Worm (Caenorhabditis elegans): Measurements from ENCODE around the gene col-2.

Gene col-2

DNA sequence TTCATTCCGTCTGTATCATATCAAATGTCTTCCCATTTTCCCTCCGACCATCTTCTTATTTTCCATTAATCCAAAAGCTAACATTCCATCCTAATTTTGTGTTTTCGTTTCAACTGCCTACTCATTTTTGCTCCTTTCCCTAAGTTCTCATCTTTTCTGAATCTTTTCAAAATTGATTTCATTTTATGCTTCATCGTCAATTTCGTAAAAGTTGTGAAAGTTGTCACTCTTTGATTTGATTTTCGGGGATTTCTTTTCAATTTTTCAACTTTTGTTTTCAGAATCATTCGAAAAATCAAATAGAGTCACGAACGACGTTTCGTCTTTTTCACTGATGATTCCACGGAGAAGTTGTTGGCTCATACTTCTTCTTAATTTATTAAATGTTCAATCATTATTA is 17.7 kb downstream of the col-2 start, which contains the start of gene cwn-2:
Gene cwn-2 (plus strand): TSS at position 276 of the 400 bp plus-strand sequence.
- TF ChIP-seq ceh-36 (tag; optimal IDR thresholded peaks at IDR 0.05) (no peak), scrt-1 (GFP tag; IDR thresholded peaks at IDR 0.05) (no peak), tbx-37 (GFP tag; conservative IDR thresholded peaks at IDR 0.05) (no peak), pes-1 (GFP tag; IDR thresholded peaks at IDR 0.05) (no peak), flt-1 (GFP tag; IDR thresholded peaks at IDR 0.05) (no peak), ceh-13 (GFP tag; optimal IDR thresholded peaks at IDR 0.05) (no peak), tbx-11 (GFP tag; IDR thresholded peaks at IDR 0.05) (no peak), hmg-4 (GFP tag; optimal IDR thresholded peaks at IDR 0.05) (no peak), F13C5.2 (tag; optimal IDR thresholded peaks at IDR 0.05) (no peak)

DNA sequence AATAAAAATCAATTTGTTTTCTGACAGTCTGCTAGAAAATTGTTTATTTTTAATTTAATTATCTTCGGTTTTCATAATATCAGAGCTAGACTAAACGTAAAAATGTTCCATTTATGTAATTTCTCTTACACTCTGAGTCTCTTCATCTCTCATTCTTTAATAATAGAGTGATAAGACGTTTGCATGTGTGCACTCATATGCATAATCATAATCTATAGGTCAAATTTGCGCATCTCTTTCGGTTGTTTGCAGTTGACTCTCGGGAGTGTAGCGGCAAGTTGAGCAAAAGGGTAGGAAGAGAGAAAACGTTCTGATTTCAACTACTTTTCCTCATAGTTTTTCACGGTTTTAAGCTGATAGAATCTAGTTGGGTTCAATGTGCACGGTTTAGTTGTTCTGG is 18.8 kb downstream of the col-2 start:
- TF ChIP-seq aly-1 (tag; optimal IDR thresholded peaks at IDR 0.05): no peak
- TF ChIP-seq tra-4 (tag; optimal IDR thresholded peaks at IDR 0.05): no peak
- TF ChIP-seq tbx-11 (GFP tag; IDR thresholded peaks at IDR 0.05): no peak
- TF ChIP-seq sea-1 (GFP tag; conservative IDR thresholded peaks at IDR 0.05): no peak
- no peak for TF ChIP-seq F13C5.2 (tag; optimal IDR thresholded peaks at IDR 0.05)
- TF ChIP-seq scrt-1 (GFP tag; IDR thresholded peaks at IDR 0.05): no peak
- no peak for TF ChIP-seq ceh-13 (GFP tag; optimal IDR thresholded peaks at IDR 0.05)
- no peak for TF ChIP-seq ets-7 (tag; optimal IDR thresholded peaks at IDR 0.05)
- no peak for TF ChIP-seq pes-1 (GFP tag; IDR thresholded peaks at IDR 0.05)
- no peak for TF ChIP-seq ama-1 (optimal IDR thresholded peaks at IDR 0.05)
- TF ChIP-seq ceh-36 (tag; optimal IDR thresholded peaks at IDR 0.05): no peak

ce11 chrIV:10065159-10065558 is 20.1 kb downstream of the col-2 start:
- TF ChIP-seq hnd-1 (tag; optimal IDR thresholded peaks at IDR 0.05) (no peak), pes-1 (GFP tag; IDR thresholded peaks at IDR 0.05) (no peak), ama-1 (optimal IDR thresholded peaks at IDR 0.05) (no peak)

DNA sequence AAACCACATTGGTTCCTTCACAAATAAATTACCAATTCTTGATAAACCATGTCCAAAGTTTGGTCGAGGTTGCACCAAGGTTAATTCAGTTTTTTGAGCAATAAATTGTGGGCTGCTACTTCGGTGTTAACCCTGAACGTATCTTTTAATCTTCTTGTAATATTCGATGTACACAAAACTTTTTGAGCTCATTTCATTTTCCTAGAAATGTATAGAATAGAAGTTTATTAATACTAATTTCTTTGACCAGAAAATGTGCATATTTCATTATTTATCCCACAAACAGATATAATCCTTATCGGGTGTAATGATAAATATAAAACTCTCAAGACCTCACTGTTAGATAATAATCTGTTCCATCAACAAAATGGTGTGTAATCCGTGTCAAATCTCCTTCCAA is 21.3 kb downstream of the col-2 start:
- TF ChIP-seq hmg-4 (GFP tag; optimal IDR thresholded peaks at IDR 0.05) (no peak), B0310.2 (tag; optimal IDR thresholded peaks at IDR 0.05) (no peak), tra-4 (tag; optimal IDR thresholded peaks at IDR 0.05) (no peak), ceh-36 (tag; optimal IDR thresholded peaks at IDR 0.05) (no peak), sea-1 (GFP tag; conservative IDR thresholded peaks at IDR 0.05) (no peak), F13C5.2 (tag; optimal IDR thresholded peaks at IDR 0.05) (no peak), ets-7 (tag; optimal IDR thresholded peaks at IDR 0.05) (no peak), tbx-37 (GFP tag; conservative IDR thresholded peaks at IDR 0.05) (no peak), pes-1 (GFP tag; IDR thresholded peaks at IDR 0.05) (no peak), hmbx-1 (tag; optimal IDR thresholded peaks at IDR 0.05) (no peak), hnd-1 (tag; optimal IDR thresholded peaks at IDR 0.05) (no peak), aly-1 (tag; optimal IDR thresholded peaks at IDR 0.05) (no peak), scrt-1 (GFP tag; IDR thresholded peaks at IDR 0.05) (no peak), tbx-11 (GFP tag; IDR thresholded peaks at IDR 0.05) (no peak), flt-1 (GFP tag; IDR thresholded peaks at IDR 0.05) (no peak), ceh-13 (GFP tag; optimal IDR thresholded peaks at IDR 0.05) (no peak), ama-1 (optimal IDR thresholded peaks at IDR 0.05) (no peak)

DNA sequence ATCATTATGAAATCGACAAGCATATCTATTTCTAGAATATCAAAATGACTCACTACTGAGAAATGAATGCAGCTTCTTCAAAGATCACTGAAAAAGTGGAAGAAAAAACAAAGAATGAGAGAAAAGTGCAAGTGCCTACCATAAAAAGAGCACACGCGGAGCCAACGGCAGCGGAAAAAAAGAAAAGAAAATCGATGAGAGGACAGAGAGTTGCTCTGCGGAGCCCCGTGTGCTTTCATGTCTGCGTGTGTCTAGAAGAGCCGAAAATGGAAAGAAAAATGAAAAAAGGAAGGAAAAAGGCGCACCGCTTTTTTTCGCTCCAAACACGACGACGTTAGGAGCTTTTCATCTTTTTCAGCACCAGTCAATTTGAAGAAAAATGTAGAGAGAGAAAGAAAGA is 22.5 kb downstream of the col-2 start, which contains the start of gene ipla-7:
Gene ipla-7 (minus strand): TSS at position 122 of the 400 bp plus-strand sequence.
- no peak for TF ChIP-seq pes-1 (GFP tag; IDR thresholded peaks at IDR 0.05)
- TF ChIP-seq ama-1 (optimal IDR thresholded peaks at IDR 0.05): no peak
- TF ChIP-seq hmg-4 (GFP tag; optimal IDR thresholded peaks at IDR 0.05): no peak
- TF ChIP-seq scrt-1 (GFP tag; IDR thresholded peaks at IDR 0.05): no peak

DNA sequence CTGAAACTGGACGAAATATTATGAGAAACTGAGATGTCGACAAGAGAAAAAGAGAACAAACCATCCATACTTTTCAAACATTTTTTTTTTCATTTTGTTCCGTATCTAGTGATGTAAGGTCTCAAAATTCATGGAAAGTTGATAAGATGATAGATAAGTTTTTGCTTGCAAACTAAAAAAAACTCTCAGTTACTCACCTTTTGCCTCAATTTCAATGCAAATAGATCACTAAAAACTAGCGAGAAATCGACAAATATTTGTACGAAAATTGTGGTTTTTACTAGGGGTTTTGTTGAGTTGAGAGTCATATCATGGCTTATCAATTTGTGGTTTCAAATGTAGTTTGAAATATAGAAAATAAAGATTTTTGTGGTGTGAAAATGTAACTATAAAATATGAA is 24.5 kb downstream of the col-2 start:
- TF ChIP-seq tra-4 (tag; optimal IDR thresholded peaks at IDR 0.05) (no peak), B0310.2 (tag; optimal IDR thresholded peaks at IDR 0.05) (no peak), sea-1 (GFP tag; conservative IDR thresholded peaks at IDR 0.05) (no peak), F13C5.2 (tag; optimal IDR thresholded peaks at IDR 0.05) (no peak), ceh-13 (GFP tag; optimal IDR thresholded peaks at IDR 0.05) (no peak), flt-1 (GFP tag; IDR thresholded peaks at IDR 0.05) (no peak), pes-1 (GFP tag; IDR thresholded peaks at IDR 0.05) (no peak), hmbx-1 (tag; optimal IDR thresholded peaks at IDR 0.05) (no peak), tbx-11 (GFP tag; IDR thresholded peaks at IDR 0.05) (no peak), scrt-1 (GFP tag; IDR thresholded peaks at IDR 0.05) (no peak), hnd-1 (tag; optimal IDR thresholded peaks at IDR 0.05) (no peak), ets-7 (tag; optimal IDR thresholded peaks at IDR 0.05) (no peak), ceh-36 (tag; optimal IDR thresholded peaks at IDR 0.05) (no peak), aly-1 (tag; optimal IDR thresholded peaks at IDR 0.05) (no peak), tbx-37 (GFP tag; conservative IDR thresholded peaks at IDR 0.05) (no peak)

- TF ChIP-seq scrt-1 (GFP tag; IDR thresholded peaks at IDR 0.05): no peak
- TF ChIP-seq F13C5.2 (tag; optimal IDR thresholded peaks at IDR 0.05): no peak
- no peak for TF ChIP-seq ets-7 (tag; optimal IDR thresholded peaks at IDR 0.05)
- no peak for TF ChIP-seq ceh-13 (GFP tag; optimal IDR thresholded peaks at IDR 0.05)
- TF ChIP-seq tra-4 (tag; optimal IDR thresholded peaks at IDR 0.05): no peak
- no peak for TF ChIP-seq ceh-36 (tag; optimal IDR thresholded peaks at IDR 0.05)
- no peak for TF ChIP-seq flt-1 (GFP tag; IDR thresholded peaks at IDR 0.05)
- TF ChIP-seq pes-1 (GFP tag; IDR thresholded peaks at IDR 0.05): no peak
- TF ChIP-seq tbx-11 (GFP tag; IDR thresholded peaks at IDR 0.05): no peak
- no peak for TF ChIP-seq B0310.2 (tag; optimal IDR thresholded peaks at IDR 0.05)
- no peak for TF ChIP-seq sea-1 (GFP tag; conservative IDR thresholded peaks at IDR 0.05)
- TF ChIP-seq ama-1 (optimal IDR thresholded peaks at IDR 0.05): no peak
Measured at ce11 chrIV:10059175-10059574, 26.1 kb downstream of the col-2 start.

ce11 chrIV:10056138-10056537 is 29.1 kb downstream of the col-2 start, which contains the start of gene T04B2.7:
Gene T04B2.7 (minus strand): TSS chrIV:10056238.
- TF ChIP-seq flt-1 (GFP tag; IDR thresholded peaks at IDR 0.05) (no peak), sea-1 (GFP tag; conservative IDR thresholded peaks at IDR 0.05) (no peak), pes-1 (GFP tag; IDR thresholded peaks at IDR 0.05) (no peak), ama-1 (optimal IDR thresholded peaks at IDR 0.05) (no peak), aly-1 (tag; optimal IDR thresholded peaks at IDR 0.05) (no peak), tbx-37 (GFP tag; conservative IDR thresholded peaks at IDR 0.05) (no peak), ets-7 (tag; optimal IDR thresholded peaks at IDR 0.05) (no peak), scrt-1 (GFP tag; IDR thresholded peaks at IDR 0.05) (no peak)
